Fruit fly (Drosophila melanogaster) whole organism, wandering third instar larva: ENCODE results near the gene CG4660.

Experiments
- Abd-B ChIP-seq: fragments of >200 bp; optimal IDR thresholded peaks from 2 replicates; lab custom pipeline; 2017; ENCODE audit warnings: missing biosample characterization, missing genetic modification characterization
- CG32264 ChIP-seq: fragments of 200-800 bp; sonication (Bioruptor generic); optimal IDR thresholded peaks from 2 replicates; lab custom pipeline; 2016; ENCODE audit warnings: missing biosample characterization, missing genetic modification characterization
- CG9705 ChIP-seq: fragments of 200-800 bp; sonication (Bioruptor generic); optimal IDR thresholded peaks from 2 replicates; lab custom pipeline; 2018; ENCODE audit warnings: missing biosample characterization, mild to moderate bottlenecking, missing genetic modification characterization
- CrebA ChIP-seq: fragments of 200-800 bp; sonication (Bioruptor generic); optimal IDR thresholded peaks from 2 replicates; lab custom pipeline; 2016; ENCODE audit warnings: missing biosample characterization, mild to moderate bottlenecking, missing genetic modification characterization, borderline replicate concordance
- Dfd ChIP-seq: fragments of >200 bp; optimal IDR thresholded peaks from 2 replicates; lab custom pipeline; 2017; ENCODE audit warnings: missing biosample characterization, missing genetic modification characterization
- Dif ChIP-seq: fragments of 200-275, 200-300 bp; sonication (Bioruptor generic); optimal IDR thresholded peaks from 2 replicates; lab custom pipeline; 2018; ENCODE audit warnings: missing biosample characterization, missing genetic modification characterization; ENCODE audit not compliant: partially characterized antibody
- GATAd ChIP-seq: sonication (Bioruptor generic); optimal IDR thresholded peaks from 2 replicates; lab custom pipeline; 2016; ENCODE audit warnings: missing biosample characterization, missing genetic modification characterization
- HLH106 ChIP-seq: fragments of 200-800 bp; optimal IDR thresholded peaks from 3 replicates; lab custom pipeline; 2019; ENCODE audit warnings: missing biosample characterization, mild to moderate bottlenecking, missing genetic modification characterization, moderate library complexity
- Hnf4 ChIP-seq: fragments of 200-800 bp; sonication (Bioruptor generic); optimal IDR thresholded peaks from 2 replicates; lab custom pipeline; 2016; ENCODE audit warnings: missing biosample characterization, mild to moderate bottlenecking, missing genetic modification characterization
- Hr78 ChIP-seq: fragments of >200 bp; optimal IDR thresholded peaks from 2 replicates; lab custom pipeline; 2017; ENCODE audit warnings: missing biosample characterization, missing genetic modification characterization
- Hr83 ChIP-seq: fragments of 200-300 bp; sonication (Bioruptor generic); optimal IDR thresholded peaks from 2 replicates; lab custom pipeline; 2016; ENCODE audit warnings: missing biosample characterization, mild to moderate bottlenecking, missing genetic modification characterization, moderate library complexity; ENCODE audit not compliant: poor library complexity, severe bottlenecking
- Jra ChIP-seq: sonication (Bioruptor generic); optimal IDR thresholded peaks from 2 replicates; lab custom pipeline; 2016; ENCODE audit warnings: missing biosample characterization, missing genetic modification characterization
- Mio ChIP-seq: sonication (Bioruptor generic); optimal IDR thresholded peaks from 2 replicates; lab custom pipeline; 2016; ENCODE audit warnings: missing biosample characterization, missing genetic modification characterization
- Myc ChIP-seq: fragments of >200 bp; optimal IDR thresholded peaks from 2 replicates; lab custom pipeline; 2017
- N ChIP-seq: fragments of >200 bp; optimal IDR thresholded peaks from 2 replicates; lab custom pipeline; 2018; ENCODE audit warnings: missing biosample characterization, missing external identifiers, missing genetic modification characterization
- OdsH ChIP-seq: fragments of 200-800 bp; sonication (Bioruptor generic); optimal IDR thresholded peaks from 2 replicates; lab custom pipeline; 2016; ENCODE audit warnings: missing biosample characterization, mild to moderate bottlenecking, missing genetic modification characterization
- Rel ChIP-seq, 2 experiments: fragments of 200-800 bp; sonication (Bioruptor generic) in 1 of 2; optimal IDR thresholded peaks; 2 replicates in 1 of 2; 3 replicates in 1 of 2; lab custom pipeline; 2016 to 2019; ENCODE audit warnings: mild to moderate bottlenecking in 2 of 2, missing biosample characterization in 2 of 2, missing genetic modification characterization in 2 of 2, moderate library complexity in 1 of 2
- Sp1 ChIP-seq: fragments of 200-800 bp; sonication (Bioruptor generic); optimal IDR thresholded peaks from 3 replicates; lab custom pipeline; 2019; ENCODE audit warnings: missing biosample characterization, mild to moderate bottlenecking, missing genetic modification characterization, moderate library complexity
- Vsx2 ChIP-seq: fragments of 200-300, 225-300 bp; sonication (Bioruptor generic); optimal IDR thresholded peaks from 2 replicates; lab custom pipeline; 2018; ENCODE audit warnings: missing biosample characterization, missing genetic modification characterization; ENCODE audit not compliant: partially characterized antibody
- br ChIP-seq: fragments of 200-800 bp; sonication (Bioruptor generic); optimal IDR thresholded peaks from 2 replicates; lab custom pipeline; 2016; ENCODE audit warnings: missing biosample characterization, missing genetic modification characterization
- brk ChIP-seq: fragments of 200-800 bp; sonication (Bioruptor generic); optimal IDR thresholded peaks from 2 replicates; lab custom pipeline; 2016; ENCODE audit warnings: missing biosample characterization, mild to moderate bottlenecking, missing genetic modification characterization
- dl ChIP-seq, 2 experiments: fragments of 175-275, 200-275 bp in 1 of 2; fragments of 200-275 bp in 1 of 2; sonication (Bioruptor generic); optimal IDR thresholded peaks; lab custom pipeline; 2018; ENCODE audit warnings: mild to moderate bottlenecking in 2 of 2, missing biosample characterization in 2 of 2, missing genetic modification characterization in 2 of 2, moderate library complexity in 2 of 2; ENCODE audit not compliant: partially characterized antibody in 2 of 2, insufficient read depth in 1 of 2
- dmrt93B ChIP-seq: fragments of 200-800 bp; sonication (Bioruptor generic); optimal IDR thresholded peaks from 2 replicates; lab custom pipeline; 2018; ENCODE audit warnings: missing biosample characterization, mild to moderate bottlenecking, missing genetic modification characterization
- dsf ChIP-seq: sonication (Bioruptor generic); optimal IDR thresholded peaks from 2 replicates; lab custom pipeline; 2016; ENCODE audit warnings: missing biosample characterization, missing genetic modification characterization, borderline replicate concordance
- ey ChIP-seq: fragments of 200-800 bp; sonication (Bioruptor generic); optimal IDR thresholded peaks from 2 replicates; lab custom pipeline; 2016; ENCODE audit warnings: missing biosample characterization, missing genetic modification characterization
- fru ChIP-seq: fragments of 200-800 bp; sonication (Bioruptor generic); optimal IDR thresholded peaks from 3 replicates; lab custom pipeline; 2016; ENCODE audit warnings: missing biosample characterization, mild to moderate bottlenecking, missing genetic modification characterization
- h ChIP-seq: fragments of 200-800 bp; sonication (Bioruptor generic); optimal IDR thresholded peaks from 3 replicates; lab custom pipeline; 2016; ENCODE audit warnings: missing biosample characterization, mild to moderate bottlenecking, missing genetic modification characterization
- jim ChIP-seq: fragments of 175-275, 200-325 bp; sonication (Bioruptor generic); optimal IDR thresholded peaks from 2 replicates; lab custom pipeline; 2016; ENCODE audit warnings: missing biosample characterization, mild to moderate bottlenecking, missing genetic modification characterization
- lola ChIP-seq: fragments of >200 bp; optimal IDR thresholded peaks from 2 replicates; lab custom pipeline; 2017; ENCODE audit warnings: missing biosample characterization, missing genetic modification characterization
- pan ChIP-seq: fragments of >200 bp; optimal IDR thresholded peaks from 2 replicates; lab custom pipeline; 2017
- psq ChIP-seq: fragments of 200-800 bp; sonication (Bioruptor generic); optimal IDR thresholded peaks from 3 replicates; lab custom pipeline; 2017; ENCODE audit warnings: missing biosample characterization, mild to moderate bottlenecking, missing genetic modification characterization, moderate library complexity
- rgr ChIP-seq: fragments of 200-800 bp; sonication (Bioruptor generic); optimal IDR thresholded peaks from 3 replicates; lab custom pipeline; 2016; ENCODE audit warnings: missing biosample characterization, mild to moderate bottlenecking, missing genetic modification characterization
- sage ChIP-seq: fragments of 200-800 bp; sonication (Bioruptor generic); optimal IDR thresholded peaks from 2 replicates; lab custom pipeline; 2016; ENCODE audit warnings: missing biosample characterization, mild to moderate bottlenecking, missing genetic modification characterization
- sv ChIP-seq: fragments of 200-800 bp; sonication (Bioruptor generic); optimal IDR thresholded peaks from 3 replicates; lab custom pipeline; 2016; ENCODE audit warnings: missing biosample characterization, missing genetic modification characterization
- tai ChIP-seq: sonication (Bioruptor generic); optimal IDR thresholded peaks from 2 replicates; lab custom pipeline; 2016; ENCODE audit warnings: missing biosample characterization, missing genetic modification characterization
- usp ChIP-seq: fragments of >200 bp; optimal IDR thresholded peaks from 2 replicates; lab custom pipeline; 2017; ENCODE audit warnings: missing biosample characterization, missing genetic modification characterization
- woc ChIP-seq: sonication (Bioruptor generic); optimal IDR thresholded peaks from 2 replicates; lab custom pipeline; 2016; ENCODE audit warnings: missing biosample characterization, mild to moderate bottlenecking, missing genetic modification characterization

Gene CG4660

DNA sequence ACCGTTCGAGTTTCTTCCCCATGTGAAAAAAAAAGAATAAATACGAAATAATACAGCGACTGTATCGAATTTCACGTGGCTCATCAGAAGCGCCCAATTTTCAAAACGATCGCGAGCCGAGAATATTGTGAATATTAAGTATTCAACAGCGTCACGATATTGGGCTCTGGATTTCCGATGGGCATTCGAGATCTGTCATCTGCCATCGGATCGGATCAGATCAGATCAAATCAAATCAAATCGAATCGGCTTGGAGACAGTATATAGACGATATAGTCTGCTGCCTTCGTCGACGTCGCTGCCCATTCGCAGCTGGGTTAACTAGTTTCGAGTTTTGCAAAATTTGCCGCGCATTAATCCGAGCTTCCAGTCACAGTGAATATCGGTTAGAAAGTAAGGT, 13.4 kb upstream of the CG4660 start:
- no peak for TF ChIP-seq Dif (GFP tag; lab: Kevin White, UChicago)
- no peak for TF ChIP-seq CrebA (GFP tag; lab: Kevin White, UChicago)
- no peak for TF ChIP-seq OdsH (GFP tag; lab: Kevin White, UChicago)
- no peak for TF ChIP-seq h (GFP tag; lab: Kevin White, UChicago)
- no peak for TF ChIP-seq lola
- TF ChIP-seq Vsx2 (GFP tag; lab: Kevin White, UChicago) = no peak
- no peak for TF ChIP-seq rgr
- TF ChIP-seq CG32264 (GFP tag; lab: Kevin White, UChicago) = no peak
- TF ChIP-seq usp = no peak
- TF ChIP-seq Hr83 = no peak
- no peak for TF ChIP-seq pan (lab: Kevin White, UChicago)
- no peak for TF ChIP-seq woc (GFP tag; lab: Kevin White, UChicago)
- no peak for TF ChIP-seq dl (GFP tag; optimal IDR thresholded peaks at IDR 0.05; lab: Kevin White, UChicago; ENCODE audit: insufficient read depth in 1 of 2, partially characterized antibody in 2 of 2)
- TF ChIP-seq dmrt93B (GFP tag; lab: Kevin White, UChicago) = no peak
- no peak for TF ChIP-seq Sp1 (GFP tag; lab: Kevin White, UChicago)

- TF ChIP-seq brk (GFP tag; lab: Kevin White, UChicago) (no peak), Hr83 (no peak), HLH106 (tag; lab: Kevin White, UChicago) (no peak), rgr (no peak), N (no peak), psq (no peak), Dif (GFP tag; lab: Kevin White, UChicago) (no peak), Myc (lab: Kevin White, UChicago) (no peak), sage (no peak)
These were observed 12.9 kb upstream of the CG4660 start for dm6 chrX:6094078-6094477.

dm6 chrX:6092235-6092634, 11.1 kb upstream of the CG4660 start:
- no peak for TF ChIP-seq sage
- TF ChIP-seq GATAd (GFP tag; lab: Kevin White, UChicago) = no peak
- TF ChIP-seq psq = no peak
- TF ChIP-seq Rel (GFP tag; optimal IDR thresholded peaks at IDR 0.05; lab: Kevin White, UChicago) = no peak
- no peak for TF ChIP-seq Rel (tag; optimal IDR thresholded peaks at IDR 0.05; lab: Kevin White, UChicago)
- no peak for TF ChIP-seq Abd-B (GFP tag; lab: Kevin White, UChicago)
- TF ChIP-seq rgr = no peak
- TF ChIP-seq dl (GFP tag; optimal IDR thresholded peaks at IDR 0.05; lab: Kevin White, UChicago; ENCODE audit: insufficient read depth in 1 of 2, partially characterized antibody in 2 of 2) = no peak
- no peak for TF ChIP-seq Sp1 (GFP tag; lab: Kevin White, UChicago)
- TF ChIP-seq Dif (GFP tag; lab: Kevin White, UChicago) = no peak
- no peak for TF ChIP-seq N
- no peak for TF ChIP-seq Jra
- no peak for TF ChIP-seq CrebA (GFP tag; lab: Kevin White, UChicago)
- no peak for TF ChIP-seq h (GFP tag; lab: Kevin White, UChicago)
- no peak for TF ChIP-seq tai (GFP tag; lab: Kevin White, UChicago)
- no peak for TF ChIP-seq Hnf4
- TF ChIP-seq br = no peak
- no peak for TF ChIP-seq dmrt93B (GFP tag; lab: Kevin White, UChicago)
- no peak for TF ChIP-seq Hr78
- TF ChIP-seq HLH106 (tag; lab: Kevin White, UChicago) = no peak

dm6 chrX:6090809-6091667, 9.9 kb upstream of the CG4660 start, which contains the start of the genes Nep1 and Mipp2:
Gene Nep1, plus strand, starts transcription at chrX:6091205.
Gene Mipp2, minus strand, starts transcription at chrX:6091471.
- TF ChIP-seq fru (GFP tag; lab: Kevin White, UChicago) (peak; percentile 44), Hr78 (no peak), jim (GFP tag; lab: Kevin White, UChicago) (no peak), brk (GFP tag; lab: Kevin White, UChicago) (no peak), Rel (GFP tag; optimal IDR thresholded peaks at IDR 0.05; lab: Kevin White, UChicago) (no peak), Rel (tag; optimal IDR thresholded peaks at IDR 0.05; lab: Kevin White, UChicago) (peak; percentile 49), ey (GFP tag; lab: Kevin White, UChicago) (peak; percentile 14), dsf (no peak), br (peak; percentile 19), GATAd (GFP tag; lab: Kevin White, UChicago) (no peak), Abd-B (GFP tag; lab: Kevin White, UChicago) (no peak), sv (no peak), CG9705 (GFP tag; lab: Kevin White, UChicago) (no peak), Dfd (no peak), woc (GFP tag; lab: Kevin White, UChicago) (peak; percentile 49), OdsH (GFP tag; lab: Kevin White, UChicago) (peak; percentile 1), dmrt93B (GFP tag; lab: Kevin White, UChicago) (peak; percentile 6), Hr83 (no peak), HLH106 (tag; lab: Kevin White, UChicago) (peak; percentile 48), Vsx2 (GFP tag; lab: Kevin White, UChicago) (no peak), Dif (GFP tag; lab: Kevin White, UChicago) (no peak), lola (no peak), Hnf4 (no peak), tai (GFP tag; lab: Kevin White, UChicago) (no peak), Myc (lab: Kevin White, UChicago) (no peak), Mio (no peak), Sp1 (GFP tag; lab: Kevin White, UChicago) (no peak), Jra (no peak), N (no peak), usp (no peak)
